Worm (Caenorhabditis elegans) whole organism, L3 larva: ENCODE results near the gene bus-19.

Experiments used
- ZK546.5 ChIP-seq: sonication (generic microtip); optimal IDR thresholded peaks from 2 replicates; lab custom pipeline; 2017; ENCODE audit warnings: missing biosample characterization, missing genetic modification characterization
- aly-2 ChIP-seq: fragments of 150-350 bp; optimal IDR thresholded peaks from 2 replicates; lab custom pipeline; 2014; ENCODE audit warnings: missing biosample characterization, missing genetic modification characterization
- ceh-16 ChIP-seq: sonication (generic microtip); optimal IDR thresholded peaks from 2 replicates; lab custom pipeline; 2017; ENCODE audit warnings: missing biosample characterization, missing genetic modification characterization
- ceh-28 ChIP-seq: fragments of 150-350 bp; optimal IDR thresholded peaks from 2 replicates; lab custom pipeline; 2014; ENCODE audit warnings: missing biosample characterization, missing genetic modification reagents, missing genetic modification characterization
- ceh-82 ChIP-seq: fragments of 150-350 bp; optimal IDR thresholded peaks from 2 replicates; lab custom pipeline; 2014; ENCODE audit warnings: missing biosample characterization, missing genetic modification characterization
- ceh-9 ChIP-seq: sonication (generic microtip); optimal IDR thresholded peaks from 2 replicates; lab custom pipeline; 2018; ENCODE audit warnings: missing biosample characterization, missing genetic modification characterization
- daf-12 ChIP-seq: fragments of 150-350 bp; optimal IDR thresholded peaks from 2 replicates; lab custom pipeline; 2014; ENCODE audit warnings: missing biosample characterization, missing genetic modification reagents, missing genetic modification characterization
- egl-27 ChIP-seq: sonication (generic microtip); optimal IDR thresholded peaks from 4 replicates; lab custom pipeline; 2017; ENCODE audit warnings: missing biosample characterization, missing genetic modification reagents, missing genetic modification characterization
- egl-5 ChIP-seq: fragments of 150-350 bp; optimal IDR thresholded peaks from 2 replicates; lab custom pipeline; 2017; ENCODE audit warnings: missing biosample characterization, missing genetic modification reagents, missing genetic modification characterization, inconsistent platforms
- elt-1 ChIP-seq: fragments of 150-350 bp; optimal IDR thresholded peaks from 2 replicates; lab custom pipeline; 2014; ENCODE audit warnings: missing biosample characterization, missing genetic modification characterization
- elt-2 ChIP-seq: sonication (generic microtip); optimal IDR thresholded peaks from 2 replicates; lab custom pipeline; 2016; ENCODE audit warnings: missing genetic modification reagents, mild to moderate bottlenecking, missing genetic modification characterization, missing compliant biosample characterization
- eor-1 ChIP-seq, 2 experiments: fragments of 150-350 bp; optimal IDR thresholded peaks; 2 replicates each; lab custom pipeline; 2014 to 2018; ENCODE audit warnings: missing biosample characterization in 2 of 2, missing genetic modification characterization in 2 of 2
- fkh-10 ChIP-seq: sonication (generic microtip); optimal IDR thresholded peaks from 2 replicates; lab custom pipeline; 2017; ENCODE audit warnings: missing biosample characterization, missing genetic modification reagents, missing genetic modification characterization
- fkh-2 ChIP-seq: fragments of 150-350 bp; optimal IDR thresholded peaks from 2 replicates; lab custom pipeline; 2014; ENCODE audit warnings: missing biosample characterization, missing genetic modification reagents, missing genetic modification characterization
- fos-1 ChIP-seq: fragments of 150-350 bp; optimal IDR thresholded peaks from 2 replicates; lab custom pipeline; 2014; ENCODE audit warnings: missing biosample characterization, missing genetic modification characterization
- hmg-11 ChIP-seq: sonication (generic microtip); optimal IDR thresholded peaks from 2 replicates; lab custom pipeline; 2016; ENCODE audit warnings: missing genetic modification characterization, missing compliant biosample characterization
- jun-1 ChIP-seq: fragments of 150-350 bp; optimal IDR thresholded peaks from 2 replicates; lab custom pipeline; 2014; ENCODE audit warnings: missing biosample characterization, missing genetic modification reagents, missing genetic modification characterization
- lin-15B ChIP-seq: fragments of 150-350 bp; optimal IDR thresholded peaks from 2 replicates; lab custom pipeline; 2014; ENCODE audit warnings: missing biosample characterization, missing genetic modification characterization
- lin-39 ChIP-seq: fragments of 150-350 bp; optimal IDR thresholded peaks from 2 replicates; lab custom pipeline; 2018; ENCODE audit warnings: missing biosample characterization, missing genetic modification reagents, missing genetic modification characterization
- nfya-1 ChIP-seq: sonication (generic microtip); optimal IDR thresholded peaks from 2 replicates; lab custom pipeline; 2017; ENCODE audit warnings: missing genetic modification characterization, mild to moderate bottlenecking, missing compliant biosample characterization, antibody characterized with exemption, moderate library complexity; ENCODE audit not compliant: insufficient read depth
- nhr-12 ChIP-seq: fragments of 150-350 bp; optimal IDR thresholded peaks from 2 replicates; lab custom pipeline; 2014; ENCODE audit warnings: missing biosample characterization, missing genetic modification characterization
- nhr-25 ChIP-seq: sonication (generic microtip); optimal IDR thresholded peaks from 2 replicates; lab custom pipeline; 2017; ENCODE audit warnings: missing biosample characterization, missing genetic modification characterization
- nhr-43 ChIP-seq: sonication (generic microtip); optimal IDR thresholded peaks from 2 replicates; lab custom pipeline; 2016; ENCODE audit warnings: mild to moderate bottlenecking, missing genetic modification characterization, missing compliant biosample characterization; ENCODE audit not compliant: poor library complexity, severe bottlenecking
- nhr-67 ChIP-seq: fragments of 150-350 bp; optimal IDR thresholded peaks from 2 replicates; lab custom pipeline; 2014; ENCODE audit warnings: missing biosample characterization, missing genetic modification characterization
- nhr-76 ChIP-seq: fragments of 150-350 bp; sonication (generic microtip); optimal IDR thresholded peaks from 5 replicates; lab custom pipeline; 2014; ENCODE audit warnings: missing biosample characterization, missing genetic modification characterization
- pha-4 ChIP-seq: fragments of 150-350 bp; optimal IDR thresholded peaks from 2 replicates; lab custom pipeline; 2014; ENCODE audit warnings: missing biosample characterization, missing genetic modification reagents, missing genetic modification characterization
- pqm-1 ChIP-seq: fragments of 150-350 bp; optimal IDR thresholded peaks from 2 replicates; lab custom pipeline; 2017; ENCODE audit warnings: missing biosample characterization, missing genetic modification characterization, inconsistent platforms
- sea-2 ChIP-seq: fragments of 150-350 bp; sonication (generic microtip); optimal IDR thresholded peaks from 4 replicates; lab custom pipeline; 2014; ENCODE audit warnings: missing biosample characterization, missing genetic modification reagents, missing genetic modification characterization
- snpc-4 ChIP-seq: fragments of 150-350 bp; optimal IDR thresholded peaks from 2 replicates; lab custom pipeline; 2014; ENCODE audit warnings: missing biosample characterization, missing genetic modification characterization
- tbx-2 ChIP-seq: sonication (generic microtip); optimal IDR thresholded peaks from 2 replicates; lab custom pipeline; 2016; ENCODE audit warnings: mild to moderate bottlenecking, missing genetic modification characterization, missing compliant biosample characterization
- unc-62 ChIP-seq: fragments of 150-350 bp; sonication (generic microtip); optimal IDR thresholded peaks from 4 replicates; lab custom pipeline; 2014; ENCODE audit warnings: missing biosample characterization, missing genetic modification reagents, missing genetic modification characterization
- zag-1 ChIP-seq: fragments of 150-350 bp; optimal IDR thresholded peaks from 2 replicates; lab custom pipeline; 2014; ENCODE audit warnings: missing biosample characterization, missing genetic modification characterization
- ztf-11 ChIP-seq: fragments of 150-350 bp; optimal IDR thresholded peaks from 2 replicates; lab custom pipeline; 2014; ENCODE audit warnings: missing biosample characterization, missing genetic modification characterization

bus-19 gene

DNA sequence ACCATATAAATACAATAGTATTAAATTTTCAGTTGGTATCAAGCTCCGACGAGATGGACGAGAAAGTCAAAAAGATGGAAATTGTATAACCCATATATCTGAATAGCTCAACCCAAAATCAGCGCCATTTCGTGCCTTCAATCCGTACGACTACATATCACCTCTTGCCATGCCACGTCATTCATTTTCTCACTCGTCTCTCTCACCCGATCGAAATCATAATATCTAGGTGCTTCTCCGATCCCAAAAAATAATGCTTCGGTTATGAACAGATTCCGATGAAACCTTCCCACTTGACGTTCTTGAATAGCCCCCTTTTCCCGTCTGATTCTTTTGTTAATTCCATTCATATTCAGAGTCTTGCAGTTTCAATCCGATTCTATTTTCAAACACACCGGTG, 9.5 kb downstream of the bus-19 start:
- TF ChIP-seq zag-1 (tag; lab: Kevin White, UChicago) (no peak), eor-1 (tag; optimal IDR thresholded peaks at IDR 0.05; lab: Kevin White, UChicago) (no peak), nhr-25 (tag; lab: Kevin White, UChicago) (peak; percentile 5)
- TF ChIP-seq, all 47 proteins: peak for 1

DNA sequence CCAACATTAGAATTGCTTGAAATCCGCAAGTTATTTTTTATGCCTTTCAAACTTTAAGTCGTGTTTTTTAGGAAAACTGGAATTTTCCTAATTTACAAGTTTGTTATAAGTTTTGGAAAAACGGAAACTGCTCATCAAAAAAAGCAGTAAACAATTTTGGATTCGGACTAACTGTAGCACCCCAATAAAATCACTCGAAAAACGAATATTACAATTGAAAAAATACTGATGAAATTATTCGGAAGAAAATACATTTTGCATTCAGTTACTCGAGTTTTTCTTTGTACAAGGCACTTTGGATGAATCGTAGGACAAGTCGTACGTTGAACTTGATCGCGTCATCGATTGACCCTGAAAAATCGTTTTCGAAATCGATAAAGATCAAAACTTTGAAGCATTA, 10.5 kb downstream of the bus-19 start:
- no peak for TF ChIP-seq aly-2 (tag; lab: Kevin White, UChicago)
- TF ChIP-seq ZK546.5 (tag; lab: Kevin White, UChicago), result no peak
- TF ChIP-seq lin-15B (tag; lab: Kevin White, UChicago), result no peak

DNA sequence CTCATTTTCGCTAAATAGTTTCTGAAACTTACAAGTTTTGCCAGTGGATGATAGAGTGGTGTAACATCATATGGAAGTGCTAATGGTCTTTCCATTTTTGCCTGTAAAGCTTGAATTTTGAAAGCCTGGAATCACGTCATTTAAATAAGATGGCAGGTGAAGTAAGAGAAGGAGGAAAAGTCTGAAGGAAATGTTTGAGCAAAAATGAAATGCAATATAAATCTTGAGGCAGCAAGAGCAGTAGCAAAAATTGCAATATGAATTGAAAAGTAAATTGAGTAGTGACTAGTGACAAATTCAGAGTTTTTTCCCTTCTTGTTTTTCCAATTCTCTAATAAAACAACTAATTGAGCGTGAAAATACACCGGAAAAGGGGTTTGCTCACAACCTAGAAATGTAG, 14.0 kb downstream of the bus-19 start, which contains the start of gene glb-24:
TSS of gene glb-24 (minus strand) at position 101 of the 400 bp plus-strand sequence.
- TF ChIP-seq unc-62, result no peak
- TF ChIP-seq nhr-43 (tag; lab: Kevin White, UChicago), result no peak
- no peak for TF ChIP-seq ceh-82 (tag; lab: Kevin White, UChicago)
- no peak for TF ChIP-seq tbx-2 (tag; lab: Kevin White, UChicago)
- TF ChIP-seq elt-1 (tag; lab: Kevin White, UChicago), result no peak
- TF ChIP-seq snpc-4, result no peak
- TF ChIP-seq ztf-11 (tag; lab: Kevin White, UChicago), result no peak
- no peak for TF ChIP-seq nhr-12 (tag; lab: Kevin White, UChicago)
- TF ChIP-seq fkh-10 (GFP tag; lab: Kevin White, UChicago), result no peak
- no peak for TF ChIP-seq nhr-76 (tag; lab: Kevin White, UChicago)
- no peak for TF ChIP-seq daf-12 (tag; lab: Kevin White, UChicago)
- TF ChIP-seq aly-2 (tag; lab: Kevin White, UChicago), result no peak
- no peak for TF ChIP-seq hmg-11 (tag; lab: Kevin White, UChicago)
- TF ChIP-seq egl-5 (tag; lab: Kevin White, UChicago), result no peak
- TF ChIP-seq nhr-67 (tag; lab: Kevin White, UChicago), result no peak
- TF ChIP-seq ceh-28 (tag; lab: Kevin White, UChicago), result no peak

DNA sequence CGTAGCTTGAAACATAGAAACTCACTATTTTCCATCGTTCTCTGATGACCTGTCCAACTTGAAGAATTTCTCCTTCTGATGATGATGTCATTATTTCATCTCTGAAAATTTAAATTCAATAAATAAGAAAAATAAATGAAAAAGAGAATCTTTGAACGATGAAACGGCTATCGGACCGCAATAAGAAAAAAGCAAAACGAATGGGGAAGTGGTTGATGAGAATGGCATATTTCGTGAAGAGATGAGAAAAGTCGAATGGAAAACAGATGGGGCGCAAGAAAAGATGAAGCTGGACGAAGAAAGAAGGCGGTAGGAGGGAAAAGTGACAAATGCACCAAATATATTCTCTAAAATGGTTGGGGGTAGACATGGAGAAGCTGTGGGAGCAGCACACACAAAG, 23.9 kb downstream of the bus-19 start, which contains the start of gene ttbk-7:
TSS of gene ttbk-7 (minus strand) at position 101 of the 400 bp plus-strand sequence.
- TF ChIP-seq sea-2 (GFP tag; lab: Kevin White, UChicago) (no peak), nfya-1 (no peak), fos-1 (tag; lab: Kevin White, UChicago) (no peak), ZK546.5 (tag; lab: Kevin White, UChicago) (no peak), nhr-12 (tag; lab: Kevin White, UChicago) (no peak), lin-39 (tag; lab: Kevin White, UChicago) (peak; percentile 38)

DNA sequence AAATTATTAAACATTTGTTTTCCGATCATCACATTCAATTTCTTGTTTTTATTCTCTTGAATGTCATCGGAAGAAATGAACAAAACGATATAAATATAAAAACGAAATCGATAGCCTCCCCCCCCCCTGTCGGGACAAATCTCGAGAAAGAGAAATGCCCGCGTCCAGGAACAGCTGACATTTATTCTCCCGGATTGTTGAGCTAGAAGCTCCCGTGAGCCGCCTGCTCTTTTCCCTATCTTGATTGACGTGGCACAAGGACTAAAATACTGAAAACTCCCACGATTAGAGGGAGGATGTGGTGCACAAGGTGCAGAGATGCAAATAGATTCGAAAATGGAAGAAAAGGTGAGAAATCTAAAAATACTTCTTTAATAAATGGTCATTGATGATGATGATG, 25.0 kb downstream of the bus-19 start:
- TF ChIP-seq pqm-1 (tag; lab: Kevin White, UChicago) (no peak), elt-2 (tag; lab: Kevin White, UChicago) (no peak), jun-1 (tag; lab: Kevin White, UChicago) (no peak), ZK546.5 (tag; lab: Kevin White, UChicago) (no peak), elt-1 (tag; lab: Kevin White, UChicago) (no peak), unc-62 (no peak), nfya-1 (no peak), tbx-2 (tag; lab: Kevin White, UChicago) (no peak), egl-27 (tag; lab: Kevin White, UChicago) (no peak), eor-1 (tag; optimal IDR thresholded peaks at IDR 0.05; lab: Kevin White, UChicago) (no peak), ceh-82 (tag; lab: Kevin White, UChicago) (no peak), ceh-16 (tag; lab: Kevin White, UChicago) (no peak), ceh-9 (tag; lab: Kevin White, UChicago) (no peak), daf-12 (tag; lab: Kevin White, UChicago) (no peak), lin-15B (tag; lab: Kevin White, UChicago) (no peak), nhr-43 (tag; lab: Kevin White, UChicago) (no peak), pha-4 (tag; lab: Kevin White, UChicago) (no peak), fkh-10 (GFP tag; lab: Kevin White, UChicago) (no peak), fkh-2 (tag; lab: Kevin White, UChicago) (no peak), nhr-67 (tag; lab: Kevin White, UChicago) (no peak)
- TF ChIP-seq, all 47 proteins: peak for 0
